Worm (Caenorhabditis elegans): ENCODE data around the gene ZC449.5.

DNA sequence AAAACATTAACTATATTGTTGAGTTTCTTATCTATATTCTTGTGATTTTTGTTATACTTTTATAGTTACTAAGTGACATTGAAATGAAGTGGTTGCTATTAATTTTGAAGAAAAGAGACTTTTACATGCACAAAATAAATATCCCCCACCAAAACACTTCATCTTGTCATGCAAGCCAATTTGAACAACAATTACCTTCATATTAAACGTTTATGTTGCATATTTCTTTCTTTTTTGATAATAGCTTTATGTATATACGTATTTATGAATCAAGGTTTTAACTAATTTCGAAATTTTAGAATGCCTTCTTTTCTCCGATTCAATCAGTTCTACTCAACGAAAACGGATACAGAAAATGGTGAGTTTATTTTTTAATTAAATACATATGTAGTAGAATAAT, 30.2 kb upstream of the ZC449.5 start, which contains the start of gene clc-7:
- no peak for TF ChIP-seq unc-62 (GFP tag; optimal IDR thresholded peaks at IDR 0.05 in 1 of 2)
- TF ChIP-seq unc-62 (tag; optimal IDR thresholded peaks at IDR 0.05), result no peak
- no peak for TF ChIP-seq unc-39 (tag; optimal IDR thresholded peaks at IDR 0.05)
- no peak for TF ChIP-seq lin-39 (tag; optimal IDR thresholded peaks at IDR 0.05)
- no peak for TF ChIP-seq rbr-2 (tag; optimal IDR thresholded peaks at IDR 0.05)
- TF ChIP-seq ztf-11 (tag; optimal IDR thresholded peaks at IDR 0.05), result no peak
- no peak for TF ChIP-seq nhr-237 (tag; optimal IDR thresholded peaks at IDR 0.05)
- no peak for TF ChIP-seq D1046.2 (GFP tag; IDR thresholded peaks at IDR 0.05)
- no peak for TF ChIP-seq dmd-8 (GFP tag; IDR thresholded peaks at IDR 0.05)
- no peak for TF ChIP-seq mdt-29 (GFP tag; IDR thresholded peaks at IDR 0.05)
- TF ChIP-seq lim-7 (GFP tag; IDR thresholded peaks at IDR 0.05), result no peak

Data from whole organism, L4 larva.